Worm (Caenorhabditis elegans): ENCODE results near the gene srh-104.
"Not testable (repeated sequence)": the region's sequence is repeated elsewhere in the genome, so short reads cannot be mapped to it uniquely, and the experiment has no call there.

Gene srh-104

DNA sequence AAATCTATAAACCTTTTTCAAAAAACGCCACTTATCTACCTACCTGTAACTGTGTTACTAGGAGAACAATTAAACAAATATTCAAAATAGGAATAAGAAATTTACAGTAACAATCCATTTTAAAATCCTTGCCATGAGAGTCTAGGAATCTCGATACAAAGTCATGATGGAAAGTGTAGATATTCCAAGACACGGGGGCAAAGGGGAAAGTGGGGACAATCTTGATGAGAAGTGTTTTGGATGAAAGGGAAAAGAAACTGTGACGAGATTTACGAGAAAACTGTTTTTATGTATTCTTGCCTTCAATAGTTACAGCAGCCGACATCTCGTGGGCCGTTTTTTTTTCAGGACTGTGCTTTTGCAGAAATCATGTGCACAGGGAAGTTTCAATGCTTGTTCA, 38.2 kb upstream of the srh-104 start, which contains the start of gene F28G4.2:
F28G4.2 (minus strand) TSS at position 175 of the 400 bp plus-strand sequence.
- TF ChIP-seq dpl-1 (GFP tag; optimal IDR thresholded peaks at IDR 0.05) (no peak), madf-6 (GFP tag; IDR thresholded peaks at IDR 0.05) (no peak), lsl-1 (GFP tag; optimal IDR thresholded peaks at IDR 0.05) (no peak), lin-54 (GFP tag; optimal IDR thresholded peaks at IDR 0.05) (no peak), rcor-1 (GFP tag; IDR thresholded peaks at IDR 0.05) (no peak), chd-7 (tag; optimal IDR thresholded peaks at IDR 0.05) (no peak), mes-4 (tag; optimal IDR thresholded peaks at IDR 0.05) (no peak), ccch-3 (GFP tag; optimal IDR thresholded peaks at IDR 0.05) (no peak), snpc-1.3 (tag; optimal IDR thresholded peaks at IDR 0.05; ENCODE audit: insufficient read depth) (no peak), B0336.3 (GFP tag; IDR thresholded peaks at IDR 0.05) (no peak)

ce11 chrV:16277918-16278317, 33.9 kb upstream of the srh-104 start, which contains the start of gene cyp-37B1:
Gene cyp-37B1, plus strand, starts transcription at chrV:16278116.
- TF ChIP-seq nhr-80 (tag; optimal IDR thresholded peaks at IDR 0.05) (peak; percentile 80), snpc-4 (GFP tag; optimal IDR thresholded peaks at IDR 0.05) (no peak), snpc-4 (tag; optimal IDR thresholded peaks at IDR 0.05) (peak in 1 of 4 experiments; percentile 17), unc-62 (GFP tag; optimal IDR thresholded peaks at IDR 0.05) (peak; percentile 23), zfh-2 (GFP tag; conservative IDR thresholded peaks at IDR 0.05) (no peak), C17E4.6 (GFP tag; IDR thresholded peaks at IDR 0.05) (no peak)

- TF ChIP-seq let-607 (tag; optimal IDR thresholded peaks at IDR 0.05) (no peak), ceh-27 (GFP tag; optimal IDR thresholded peaks at IDR 0.05) (no peak), ZK185.1 (tag; optimal IDR thresholded peaks at IDR 0.05; ENCODE audit: poor library complexity, severe bottlenecking) (no peak), hrde-1 (tag; optimal IDR thresholded peaks at IDR 0.05; ENCODE audit: borderline replicate concordance) (no peak), B0019.2 (GFP tag; conservative IDR thresholded peaks at IDR 0.05) (no peak), ztf-28 (GFP tag; IDR thresholded peaks at IDR 0.05) (no peak), nhr-120 (GFP tag; IDR thresholded peaks at IDR 0.05) (no peak), bed-2 (GFP tag; IDR thresholded peaks at IDR 0.05) (no peak), akir-1 (GFP tag; optimal IDR thresholded peaks at IDR 0.05) (no peak), cebp-1 (GFP tag; IDR thresholded peaks at IDR 0.05) (no peak), cebp-1 (tag; optimal IDR thresholded peaks at IDR 0.05) (no peak), efl-1 (GFP tag; optimal IDR thresholded peaks at IDR 0.05) (no peak)
Observed at ce11 chrV:16275347-16275746, 31.4 kb upstream of the srh-104 start, which contains the start of gene pacl-1. Gene pacl-1, minus strand, starts transcription at chrV:16275447.

- TF ChIP-seq pbrm-1 (GFP tag; IDR thresholded peaks at IDR 0.05) (peak; percentile 6; the same call in 1 of the 2 replicates), attf-6 (GFP tag; IDR thresholded peaks at IDR 0.05) (0 out of 2 replicates have a peak, but pooled peaks have one; percentile 58), snpc-4 (tag; optimal IDR thresholded peaks at IDR 0.05) (peak in 1 of 4 experiments; percentile 62)
- not testable (repeated sequence) for TF ChIP-seq snpc-4 (GFP tag; optimal IDR thresholded peaks at IDR 0.05)
Observed at ce11 chrV:16273364-16273763, 29.4 kb upstream of the srh-104 start.

DNA sequence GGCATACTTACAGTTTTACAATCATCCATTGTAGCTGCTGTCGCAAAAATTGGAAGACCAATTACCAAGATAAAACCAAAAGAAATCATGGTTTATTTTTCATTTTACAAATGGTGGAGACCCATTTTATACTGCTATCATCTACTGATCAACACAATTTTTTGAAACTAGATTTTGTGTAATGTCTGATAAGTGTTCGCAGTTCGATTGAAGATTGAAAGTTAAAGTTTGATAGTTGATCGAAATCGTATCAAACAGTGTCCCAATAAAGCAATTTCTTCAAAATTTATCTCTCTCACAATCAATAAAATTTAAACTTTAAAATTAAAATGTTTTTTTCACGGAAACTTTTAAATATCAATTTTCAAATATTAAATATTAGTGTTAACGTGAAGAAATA, 27.1 kb upstream of the srh-104 start, which contains the start of gene T13F3.6:
T13F3.6 (minus strand) TSS at position 101 of the 400 bp plus-strand sequence.
- TF ChIP-seq unc-62 (GFP tag; optimal IDR thresholded peaks at IDR 0.05) (no peak), unc-130 (GFP tag; optimal IDR thresholded peaks at IDR 0.05) (no peak), egl-44 (GFP tag; IDR thresholded peaks at IDR 0.05) (no peak), B0035.1 (tag; optimal IDR thresholded peaks at IDR 0.05) (no peak), F39B2.1 (GFP tag; IDR thresholded peaks at IDR 0.05) (no peak), ztf-18 (tag; optimal IDR thresholded peaks at IDR 0.05) (no peak), aptf-3 (GFP tag; IDR thresholded peaks at IDR 0.05) (no peak), snpc-1.3 (tag; optimal IDR thresholded peaks at IDR 0.05; ENCODE audit: insufficient read depth) (no peak), B0336.3 (GFP tag; IDR thresholded peaks at IDR 0.05) (no peak), nhr-120 (GFP tag; IDR thresholded peaks at IDR 0.05) (no peak), repo-1 (tag; optimal IDR thresholded peaks at IDR 0.05) (no peak), madf-3 (GFP tag; IDR thresholded peaks at IDR 0.05) (no peak), B0261.1 (tag; optimal IDR thresholded peaks at IDR 0.05) (no peak), lin-35 (GFP tag; optimal IDR thresholded peaks at IDR 0.05) (no peak), nfyb-1 (GFP tag; IDR thresholded peaks at IDR 0.05) (no peak), athp-1 (tag; optimal IDR thresholded peaks at IDR 0.05) (no peak), C17E4.6 (GFP tag; IDR thresholded peaks at IDR 0.05) (no peak)

Measured in whole organism, young adult.